Fruit fly (Drosophila melanogaster) whole organism, embryonic: ENCODE measurements around the gene H2.0.
A peak's percentile ranks its signal among the peaks of the same experiment; 100 is the strongest.

Experiments
- CG10543 ChIP-seq: fragments of 200-800 bp; sonication (Bioruptor generic); optimal IDR thresholded peaks from 3 replicates; lab custom pipeline; 2017; ENCODE audit warnings: missing biosample characterization, mild to moderate bottlenecking, missing genetic modification characterization, moderate library complexity
- CG10979 ChIP-seq: fragments of 200-800 bp; sonication (Bioruptor generic); optimal IDR thresholded peaks from 2 replicates; lab custom pipeline; 2018; ENCODE audit warnings: missing biosample characterization, mild to moderate bottlenecking, missing genetic modification characterization, moderate library complexity
- CG11723 ChIP-seq: fragments of 200-800 bp; sonication (Bioruptor generic); optimal IDR thresholded peaks from 2 replicates; lab custom pipeline; 2017; ENCODE audit warnings: missing biosample characterization, mild to moderate bottlenecking, missing genetic modification characterization
- CG12219 ChIP-seq: fragments of 200-800 bp; sonication (Bioruptor generic); optimal IDR thresholded peaks from 3 replicates; lab custom pipeline; 2018; ENCODE audit warnings: missing biosample characterization, mild to moderate bottlenecking, missing genetic modification characterization
- CG15514 ChIP-seq: fragments of 200-800 bp; sonication (Bioruptor generic); optimal IDR thresholded peaks from 3 replicates; lab custom pipeline; 2017; ENCODE audit warnings: missing biosample characterization, missing genetic modification characterization, mild to moderate bottlenecking, moderate library complexity, missing genetic modification reagents
- CG17359 ChIP-seq: fragments of 200-800 bp; sonication (Bioruptor generic); optimal IDR thresholded peaks from 3 replicates; lab custom pipeline; 2018; ENCODE audit warnings: missing biosample characterization, mild to moderate bottlenecking, missing genetic modification characterization, moderate library complexity
- CG17385 ChIP-seq: fragments of 200-800 bp; sonication (Bioruptor generic); optimal IDR thresholded peaks from 3 replicates; lab custom pipeline; 2018; ENCODE audit warnings: missing biosample characterization, mild to moderate bottlenecking, missing genetic modification characterization
- CG30403 ChIP-seq: fragments of 200-800 bp; sonication (Bioruptor generic); optimal IDR thresholded peaks from 3 replicates; lab custom pipeline; 2016; ENCODE audit warnings: missing biosample characterization, missing genetic modification characterization
- CG31365 ChIP-seq: fragments of 200-800 bp; sonication (Bioruptor generic); optimal IDR thresholded peaks from 2 replicates; lab custom pipeline; 2018; ENCODE audit warnings: missing biosample characterization, mild to moderate bottlenecking, missing genetic modification characterization
- CG33557 ChIP-seq: fragments of 200-800 bp; sonication (Bioruptor generic); optimal IDR thresholded peaks from 2 replicates; lab custom pipeline; 2019; ENCODE audit warnings: missing biosample characterization, mild to moderate bottlenecking, missing genetic modification characterization, moderate library complexity
- CG34376 ChIP-seq: fragments of 200-800 bp; sonication (Bioruptor generic); optimal IDR thresholded peaks from 2 replicates; lab custom pipeline; 2018; ENCODE audit warnings: missing biosample characterization, mild to moderate bottlenecking, missing genetic modification characterization
- CG4328 ChIP-seq: fragments of 200-800 bp; sonication (Bioruptor generic); optimal IDR thresholded peaks from 3 replicates; lab custom pipeline; 2017; ENCODE audit warnings: missing biosample characterization, missing genetic modification reagents, missing genetic modification characterization
- CG4707 ChIP-seq: fragments of 200-800 bp; sonication (Bioruptor generic); optimal IDR thresholded peaks from 2 replicates; lab custom pipeline; 2018; ENCODE audit warnings: missing biosample characterization, mild to moderate bottlenecking, missing genetic modification characterization, moderate library complexity
- CG6813 ChIP-seq: fragments of 200-800 bp; sonication (Bioruptor generic); optimal IDR thresholded peaks from 2 replicates; lab custom pipeline; 2017; ENCODE audit warnings: missing biosample characterization, missing genetic modification characterization, mild to moderate bottlenecking, moderate library complexity, missing genetic modification reagents
- CG8290 ChIP-seq, 3 experiments: fragments of 200-800 bp; sonication (Bioruptor generic); optimal IDR thresholded peaks; 2 replicates each; lab custom pipeline; 2016 to 2019; ENCODE audit warnings: missing biosample characterization in 3 of 3, missing genetic modification characterization in 3 of 3, mild to moderate bottlenecking in 2 of 3, moderate library complexity in 1 of 3
- CG9437 ChIP-seq: fragments of 200-800 bp; sonication (Bioruptor generic); optimal IDR thresholded peaks from 2 replicates; lab custom pipeline; 2018; ENCODE audit warnings: missing biosample characterization, mild to moderate bottlenecking, missing genetic modification characterization
- D19A ChIP-seq: fragments of 200-800 bp; optimal IDR thresholded peaks from 3 replicates; lab custom pipeline; 2019; ENCODE audit warnings: missing biosample characterization, mild to moderate bottlenecking, missing genetic modification characterization, moderate library complexity
- Dek ChIP-seq: fragments of 200-800 bp; sonication (Bioruptor generic); optimal IDR thresholded peaks from 3 replicates; lab custom pipeline; 2019; ENCODE audit warnings: missing biosample characterization, mild to moderate bottlenecking, missing genetic modification characterization, moderate library complexity
- Ets65A ChIP-seq: fragments of 200-800 bp; sonication (Bioruptor generic); peaks from one replicate; lab custom pipeline; 2016; ENCODE audit warnings: missing biosample characterization, missing genetic modification characterization
- Hand ChIP-seq: fragments of 200-800 bp; sonication (Bioruptor generic); optimal IDR thresholded peaks from 2 replicates; lab custom pipeline; 2017; ENCODE audit warnings: mild to moderate bottlenecking, missing biosample characterization, missing genetic modification reagents, missing genetic modification characterization
- Hr51 ChIP-seq, 2 experiments: fragments of 200-800 bp; sonication (Bioruptor generic); optimal IDR thresholded peaks; 2 replicates in 1 of 2; 3 replicates in 1 of 2; lab custom pipeline; 2016 to 2018; ENCODE audit warnings: missing biosample characterization in 2 of 2, missing genetic modification characterization in 2 of 2, mild to moderate bottlenecking in 1 of 2, moderate library complexity in 1 of 2
- NC2β ChIP-seq: fragments of 200-800 bp; sonication (Bioruptor generic); optimal IDR thresholded peaks from 2 replicates; lab custom pipeline; 2016; ENCODE audit warnings: missing biosample characterization, missing genetic modification characterization
- NFAT ChIP-seq: fragments of 200-800 bp; sonication (Bioruptor generic); IDR thresholded peaks from 2 replicates; pipeline ENCODE4 v1.3.6; 2022; ENCODE audit warnings: missing biosample characterization, missing genetic modification characterization
- NfI ChIP-seq: fragments of 200-800 bp; sonication (Bioruptor generic); optimal IDR thresholded peaks from 3 replicates; lab custom pipeline; 2018; ENCODE audit warnings: missing biosample characterization, mild to moderate bottlenecking, missing genetic modification characterization, moderate library complexity
- PHDP ChIP-seq: fragments of 200-800 bp; sonication (Bioruptor generic); optimal IDR thresholded peaks from 3 replicates; lab custom pipeline; 2018; ENCODE audit warnings: missing biosample characterization, mild to moderate bottlenecking, missing genetic modification characterization, moderate library complexity
- Side ChIP-seq: fragments of 200-800 bp; sonication (Bioruptor generic); optimal IDR thresholded peaks from 2 replicates; lab custom pipeline; 2016; ENCODE audit warnings: missing biosample characterization, missing genetic modification characterization
- Spps ChIP-seq: fragments of 200-800 bp; sonication (Bioruptor generic); optimal IDR thresholded peaks from 2 replicates; lab custom pipeline; 2018; ENCODE audit warnings: missing biosample characterization, mild to moderate bottlenecking, missing genetic modification characterization
- cad ChIP-seq: fragments of >200 bp; optimal IDR thresholded peaks from 2 replicates; lab custom pipeline; 2017; ENCODE audit warnings: missing biosample characterization, missing genetic modification characterization
- cg ChIP-seq: fragments of 200-800 bp; sonication (Bioruptor generic); optimal IDR thresholded peaks from 3 replicates; lab custom pipeline; 2019; ENCODE audit warnings: missing biosample characterization, mild to moderate bottlenecking, missing genetic modification characterization, moderate library complexity
- dmrt99B ChIP-seq: fragments of 200-800 bp; sonication (Bioruptor generic); optimal IDR thresholded peaks from 2 replicates; lab custom pipeline; 2018; ENCODE audit warnings: missing biosample characterization, mild to moderate bottlenecking, missing genetic modification characterization, moderate library complexity
- dpn ChIP-seq, 2 experiments: fragments of 200-800 bp; sonication (Bioruptor generic); optimal IDR thresholded peaks; 3 replicates each; lab custom pipeline; 2016; ENCODE audit warnings: missing biosample characterization in 2 of 2, missing genetic modification characterization in 2 of 2
- eve ChIP-seq, 2 experiments: fragments of >200 bp; optimal IDR thresholded peaks; 2 replicates each; lab custom pipeline; 2017; ENCODE audit warnings: missing biosample characterization in 2 of 2, missing genetic modification characterization in 2 of 2
- ftz-f1 ChIP-seq: fragments of 200-800 bp; sonication (Bioruptor generic); optimal IDR thresholded peaks from 2 replicates; lab custom pipeline; 2016; ENCODE audit warnings: missing biosample characterization, missing genetic modification characterization
- gcm ChIP-seq: fragments of 200-800 bp; sonication (Bioruptor generic); optimal IDR thresholded peaks from 2 replicates; lab custom pipeline; 2019; ENCODE audit warnings: missing biosample characterization, mild to moderate bottlenecking, missing genetic modification characterization, moderate library complexity
- grau ChIP-seq: fragments of 200-800 bp; optimal IDR thresholded peaks from 3 replicates; lab custom pipeline; 2019; ENCODE audit warnings: missing biosample characterization, mild to moderate bottlenecking, missing genetic modification characterization, moderate library complexity
- insv ChIP-seq, 2 experiments: fragments of 200-800 bp; sonication (Bioruptor generic); optimal IDR thresholded peaks; 3 replicates each; lab custom pipeline; 2016 to 2018; ENCODE audit warnings: missing biosample characterization in 2 of 2, missing genetic modification characterization in 2 of 2
- jumu ChIP-seq: fragments of 200-800 bp; sonication (Bioruptor generic); optimal IDR thresholded peaks from 3 replicates; lab custom pipeline; 2016; ENCODE audit warnings: missing biosample characterization, missing genetic modification characterization
- kah ChIP-seq: fragments of 200-800 bp; sonication (Bioruptor generic); optimal IDR thresholded peaks from 2 replicates; lab custom pipeline; 2018; ENCODE audit warnings: missing biosample characterization, mild to moderate bottlenecking, missing genetic modification characterization
- mirr ChIP-seq: fragments of 200-800 bp; sonication (Bioruptor generic); optimal IDR thresholded peaks from 3 replicates; lab custom pipeline; 2018; ENCODE audit warnings: missing biosample characterization, mild to moderate bottlenecking, missing genetic modification characterization
- odd ChIP-seq: fragments of 200-800 bp; sonication (Bioruptor generic); optimal IDR thresholded peaks from 2 replicates; lab custom pipeline; 2017; ENCODE audit warnings: missing biosample characterization, mild to moderate bottlenecking, missing genetic modification characterization
- onecut ChIP-seq: fragments of 200-800 bp; sonication (Bioruptor generic); IDR thresholded peaks from 2 replicates; pipeline ENCODE4 v1.3.6; 2022; ENCODE audit warnings: missing biosample characterization, missing genetic modification characterization
- pfk ChIP-seq: fragments of 200-800 bp; sonication (Bioruptor generic); optimal IDR thresholded peaks from 2 replicates; lab custom pipeline; 2018; ENCODE audit warnings: missing biosample characterization, mild to moderate bottlenecking, missing genetic modification characterization, moderate library complexity
- pnt ChIP-seq: fragments of 200-800 bp; sonication (Bioruptor generic); optimal IDR thresholded peaks from 3 replicates; lab custom pipeline; 2016; ENCODE audit warnings: missing biosample characterization, missing genetic modification characterization
- repo ChIP-seq: fragments of 200-800 bp; sonication (Bioruptor generic); optimal IDR thresholded peaks from 2 replicates; lab custom pipeline; 2016; ENCODE audit warnings: missing biosample characterization, missing genetic modification characterization
- sd ChIP-seq: fragments of 200-800 bp; sonication (Bioruptor generic); optimal IDR thresholded peaks from 3 replicates; lab custom pipeline; 2018; ENCODE audit warnings: missing biosample characterization, mild to moderate bottlenecking, missing genetic modification characterization, moderate library complexity
- sna ChIP-seq: fragments of 200-800 bp; sonication (Bioruptor generic); IDR thresholded peaks from 2 replicates; pipeline ENCODE4 v1.3.6; 2022; ENCODE audit warnings: missing biosample characterization, missing genetic modification characterization; ENCODE audit not compliant: partially characterized antibody
- yki ChIP-seq: fragments of >200 bp; optimal IDR thresholded peaks from 3 replicates; lab custom pipeline; 2018

Gene H2.0

dm6 chr2L:5979957-5980861, 39.0 kb downstream of the H2.0 start (continued):
- TF ChIP-seq Spps (tag; lab: Kevin White, UChicago): peak; percentile 24
- TF ChIP-seq yki: peak; percentile 48
- no peak for TF ChIP-seq CG12219 (GFP tag; lab: Kevin White, UChicago)
- TF ChIP-seq NFAT (GFP tag; lab: Robert Waterston, UW): no peak
- peak in 1 of 2 experiments; percentile 9 for TF ChIP-seq dpn (GFP tag; optimal IDR thresholded peaks at IDR 0.05; lab: Kevin White, UChicago)
- TF ChIP-seq Hand (GFP tag; lab: Kevin White, UChicago): peak; percentile 64
- peak; percentile 9 for TF ChIP-seq kah (GFP tag; lab: Kevin White, UChicago)
- TF ChIP-seq sna: no peak
- no peak for TF ChIP-seq CG11723 (GFP tag; lab: Kevin White, UChicago)
- TF ChIP-seq dmrt99B (tag; lab: Kevin White, UChicago): peak; percentile 30
- peak; percentile 65 for TF ChIP-seq CG10543 (GFP tag; lab: Kevin White, UChicago)
- peak; percentile 26 for TF ChIP-seq gcm (GFP tag; lab: Kevin White, UChicago)
- no peak for TF ChIP-seq repo
- TF ChIP-seq cg (GFP tag; lab: Kevin White, UChicago): peak; percentile 92
- peak; percentile 0 for TF ChIP-seq CG4328 (GFP tag; lab: Kevin White, UChicago)
- peak; percentile 22 for TF ChIP-seq PHDP (tag; lab: Kevin White, UChicago)
- peak; percentile 58 for TF ChIP-seq CG17385 (GFP tag; lab: Kevin White, UChicago)
- TF ChIP-seq cad (GFP tag; lab: Kevin White, UChicago): peak; percentile 68
- peak in 1 of 2 experiments; percentile 37 for TF ChIP-seq insv (GFP tag; optimal IDR thresholded peaks at IDR 0.05; lab: Kevin White, UChicago)
- peak; percentile 28 for TF ChIP-seq NC2β
- peak; percentile 25 for TF ChIP-seq CG15514 (GFP tag; lab: Kevin White, UChicago)
- peak; percentile 44 for TF ChIP-seq CG17359
- peak; percentile 39 for TF ChIP-seq Side (GFP tag; lab: Kevin White, UChicago)
- peak; percentile 33 for TF ChIP-seq grau (tag; lab: Kevin White, UChicago)
- no peak for TF ChIP-seq eve (GFP tag; optimal IDR thresholded peaks at IDR 0.05; lab: Kevin White, UChicago)
- TF ChIP-seq Hr51 (GFP tag; optimal IDR thresholded peaks at IDR 0.05; lab: Kevin White, UChicago): peak in 1 of 2 experiments; percentile 7
- TF ChIP-seq ftz-f1 (GFP tag; lab: Kevin White, UChicago): peak; percentile 58
- peak; percentile 41 for TF ChIP-seq sd (tag; lab: Kevin White, UChicago)
- TF ChIP-seq NfI (GFP tag; lab: Kevin White, UChicago): peak; percentile 4
- TF ChIP-seq CG34376 (GFP tag; lab: Kevin White, UChicago): peak; percentile 75
- TF ChIP-seq CG6813 (GFP tag; lab: Kevin White, UChicago): peak; percentile 64
- peak; percentile 39 for TF ChIP-seq CG31365
- peak; percentile 11 for TF ChIP-seq CG4707 (GFP tag; lab: Kevin White, UChicago)
- TF ChIP-seq pfk (GFP tag; lab: Kevin White, UChicago): peak; percentile 42
- no peak for TF ChIP-seq CG8290 (GFP tag; optimal IDR thresholded peaks at IDR 0.05; lab: Kevin White, UChicago)
- TF ChIP-seq CG8290 (tag; optimal IDR thresholded peaks at IDR 0.05; lab: Kevin White, UChicago): peak in 1 of 2 experiments; percentile 70
- TF ChIP-seq odd (GFP tag; lab: Kevin White, UChicago): peak; percentile 57
- TF ChIP-seq mirr (GFP tag; lab: Kevin White, UChicago): peak; percentile 56
- TF ChIP-seq Dek (tag; lab: Kevin White, UChicago): no peak
- no peak for TF ChIP-seq CG10979 (tag; lab: Kevin White, UChicago)
- TF ChIP-seq CG9437: no peak
- peak; percentile 32 for TF ChIP-seq CG33557 (GFP tag; lab: Kevin White, UChicago)
- TF ChIP-seq onecut (GFP tag; lab: Robert Waterston, UW): peak; percentile 8; the same call in 1 of the 2 replicates
- no peak for TF ChIP-seq Ets65A (GFP tag; lab: Kevin White, UChicago)
- peak; percentile 12 for TF ChIP-seq jumu (GFP tag; lab: Kevin White, UChicago)
- TF ChIP-seq CG30403: no peak
- no peak for TF ChIP-seq pnt (GFP tag; lab: Kevin White, UChicago)
- TF ChIP-seq D19A (tag; lab: Kevin White, UChicago): peak; percentile 19
